Fruit fly (Drosophila melanogaster) whole organism, larva: ENCODE results near the gene CG11756.

Experiments
- noc ChIP-seq: fragments of 200-800 bp; sonication (Bioruptor generic); optimal IDR thresholded peaks from 3 replicates; lab custom pipeline; 2019; ENCODE audit warnings: missing biosample characterization, mild to moderate bottlenecking, missing genetic modification characterization, moderate library complexity

The CG11756 gene

dm6 chrX:11348829-11349228 lies 909 bp downstream of the CG11756 start, which contains the start of gene CG1738:
Gene CG1738 (plus strand): TSS chrX:11349049.
- no peak for TF ChIP-seq noc (tag; lab: Kevin White, UChicago)

dm6 chrX:11349780-11350179 lies 1.9 kb downstream of the CG11756 start, which contains the start of gene NdufV3:
Gene NdufV3 (plus strand): TSS chrX:11349998.
- TF ChIP-seq noc (tag; lab: Kevin White, UChicago) = no peak

- peak; percentile 63 for TF ChIP-seq noc (tag; lab: Kevin White, UChicago)
Observed at dm6 chrX:11350505-11351327, 2.8 kb downstream of the CG11756 start, which contains the start of gene CG1737. Gene CG1737 (plus strand): TSS chrX:11350608.

dm6 chrX:11351351-11351750 lies 3.4 kb downstream of the CG11756 start:
- TF ChIP-seq noc (tag; lab: Kevin White, UChicago) = peak; percentile 93

dm6 chrX:11355708-11356174 lies 7.8 kb downstream of the CG11756 start, which contains the start of gene dsh:
Gene dsh (plus strand): TSS chrX:11355881.
- TF ChIP-seq noc (tag; lab: Kevin White, UChicago) = no peak

- no peak for TF ChIP-seq noc (tag; lab: Kevin White, UChicago)
Observed at dm6 chrX:11356648-11357047, 8.7 kb downstream of the CG11756 start.

dm6 chrX:11359081-11359481 lies 11.2 kb downstream of the CG11756 start, which contains the start of gene Pa1:
Gene Pa1 (plus strand): TSS chrX:11359236.
- TF ChIP-seq noc (tag; lab: Kevin White, UChicago) = no peak

dm6 chrX:11367783-11368509 lies 20.0 kb downstream of the CG11756 start, which contains the start of the genes hop and Tim8:
Gene hop (minus strand): TSS chrX:11368098.
Gene Tim8 (plus strand): TSS chrX:11368445.
- no peak for TF ChIP-seq noc (tag; lab: Kevin White, UChicago)

- TF ChIP-seq noc (tag; lab: Kevin White, UChicago) = no peak
Observed at dm6 chrX:11369374-11369773, 21.5 kb downstream of the CG11756 start, which contains the start of gene dlg1. Gene dlg1 (plus strand): TSS chrX:11369665.

dm6 chrX:11370792-11371191 lies 22.9 kb downstream of the CG11756 start:
- no peak for TF ChIP-seq noc (tag; lab: Kevin White, UChicago)

- no peak for TF ChIP-seq noc (tag; lab: Kevin White, UChicago)
Observed at dm6 chrX:11371613-11372012, 23.7 kb downstream of the CG11756 start.

dm6 chrX:11372764-11373712 lies 25.1 kb downstream of the CG11756 start:
- no peak for TF ChIP-seq noc (tag; lab: Kevin White, UChicago)

- TF ChIP-seq noc (tag; lab: Kevin White, UChicago) = no peak
Observed at dm6 chrX:11374320-11374719, 26.4 kb downstream of the CG11756 start.

dm6 chrX:11378388-11378787 lies 30.5 kb downstream of the CG11756 start:
- no peak for TF ChIP-seq noc (tag; lab: Kevin White, UChicago)

dm6 chrX:11379139-11379538 lies 31.2 kb downstream of the CG11756 start:
- TF ChIP-seq noc (tag; lab: Kevin White, UChicago) = no peak
